Worm (Caenorhabditis elegans) whole organism, L4 larva: ENCODE data around the gene myrf-1.

Source experiments
- F10B5.3 ChIP-seq: sonication (generic microtip); optimal IDR thresholded peaks from 2 replicates; lab custom pipeline; 2016; ENCODE audit warnings: mild to moderate bottlenecking, missing genetic modification characterization, missing compliant biosample characterization
- ZK337.2 ChIP-seq: fragments of 200-800 bp; sonication (Bioruptor generic); IDR thresholded peaks from 2 replicates; pipeline ENCODE4 v1.3.6; 2022; ENCODE audit warnings: missing genetic modification reagents, missing genetic modification characterization, missing compliant biosample characterization
- ZK546.5 ChIP-seq, 2 experiments: sonication (generic microtip); optimal IDR thresholded peaks; 2 replicates each; lab custom pipeline; 2017; ENCODE audit warnings: missing biosample characterization in 2 of 2, missing genetic modification characterization in 2 of 2
- attf-4 ChIP-seq: sonication (generic microtip); optimal IDR thresholded peaks from 3 replicates; lab custom pipeline; 2017; ENCODE audit warnings: missing biosample characterization, missing genetic modification characterization
- ceh-20 ChIP-seq: fragments of 200-800 bp; sonication (Bioruptor generic); IDR thresholded peaks from 2 replicates; pipeline ENCODE4 v1.3.6; 2022; ENCODE audit warnings: missing genetic modification reagents, missing genetic modification characterization, missing compliant biosample characterization
- ceh-28 ChIP-seq: fragments of 150-350 bp; optimal IDR thresholded peaks from 2 replicates; lab custom pipeline; 2014; ENCODE audit warnings: missing biosample characterization, missing genetic modification reagents, missing genetic modification characterization
- ceh-44 ChIP-seq: fragments of 200-800 bp; sonication (Bioruptor generic); IDR thresholded peaks from 2 replicates; pipeline ENCODE4 v1.3.6; 2022; ENCODE audit warnings: missing genetic modification reagents, missing genetic modification characterization, missing compliant biosample characterization
- ces-1 ChIP-seq: fragments of 150-350 bp; sonication (generic microtip); optimal IDR thresholded peaks from 4 replicates; lab custom pipeline; 2014; ENCODE audit warnings: missing biosample characterization, missing genetic modification reagents, missing genetic modification characterization
- ctbp-1 ChIP-seq: fragments of 200-800 bp; sonication (Bioruptor generic); IDR thresholded peaks from 2 replicates; pipeline ENCODE4 v1.3.6; 2022; ENCODE audit warnings: missing genetic modification reagents, missing genetic modification characterization, missing compliant biosample characterization
- dmd-8 ChIP-seq: fragments of 200-800 bp; sonication (Bioruptor generic); IDR thresholded peaks from 2 replicates; pipeline ENCODE4 v1.3.6; 2022; ENCODE audit warnings: missing genetic modification characterization, missing compliant biosample characterization
- dmd-9 ChIP-seq: fragments of 200-800 bp; sonication (Bioruptor generic); IDR thresholded peaks from 2 replicates; pipeline ENCODE4 v1.3.6; 2022; ENCODE audit warnings: missing genetic modification reagents, missing genetic modification characterization, missing compliant biosample characterization
- dpl-1 ChIP-seq: fragments of 150-350 bp; optimal IDR thresholded peaks from 2 replicates; lab custom pipeline; 2014; ENCODE audit warnings: missing biosample characterization, missing genetic modification reagents, missing genetic modification characterization
- duxl-1 ChIP-seq: sonication (generic microtip); optimal IDR thresholded peaks from 2 replicates; lab custom pipeline; 2016; ENCODE audit warnings: mild to moderate bottlenecking, missing genetic modification characterization, moderate library complexity, missing compliant biosample characterization; ENCODE audit not compliant: poor library complexity
- dve-1 ChIP-seq: sonication (generic microtip); optimal IDR thresholded peaks from 2 replicates; lab custom pipeline; 2017; ENCODE audit warnings: antibody characterized with exemption, mild to moderate bottlenecking, missing genetic modification characterization, missing compliant biosample characterization; ENCODE audit not compliant: insufficient read depth
- egl-27 ChIP-seq: sonication (generic microtip); optimal IDR thresholded peaks from 3 replicates; lab custom pipeline; 2017; ENCODE audit warnings: missing biosample characterization, missing genetic modification reagents, missing genetic modification characterization
- fkh-10 ChIP-seq: fragments of 150-350 bp; optimal IDR thresholded peaks from 2 replicates; lab custom pipeline; 2014; ENCODE audit warnings: missing biosample characterization, missing genetic modification reagents, missing genetic modification characterization
- gei-8 ChIP-seq: fragments of 200-800 bp; sonication (Bioruptor generic); optimal IDR thresholded peaks from 2 replicates; lab custom pipeline; 2018; ENCODE audit warnings: mild to moderate bottlenecking, missing genetic modification characterization, missing compliant biosample characterization
- hif-1 ChIP-seq, 2 experiments: sonication (generic microtip); optimal IDR thresholded peaks; 2 replicates each; lab custom pipeline; 2016 to 2017; ENCODE audit warnings: missing compliant biosample characterization in 2 of 2, missing genetic modification characterization in 2 of 2, missing genetic modification reagents in 2 of 2, missing genotype in 2 of 2, mild to moderate bottlenecking in 1 of 2
- hlh-11 ChIP-seq: fragments of 200-800 bp; sonication (Bioruptor generic); optimal IDR thresholded peaks from 2 replicates; lab custom pipeline; 2018; ENCODE audit warnings: mild to moderate bottlenecking, missing genetic modification characterization, missing compliant biosample characterization
- hlh-30 ChIP-seq: sonication (generic microtip); optimal IDR thresholded peaks from 2 replicates; lab custom pipeline; 2017; ENCODE audit warnings: antibody characterized with exemption, mild to moderate bottlenecking, missing genetic modification characterization, missing compliant biosample characterization; ENCODE audit not compliant: insufficient read depth
- jun-1 ChIP-seq: fragments of 150-350 bp; optimal IDR thresholded peaks from 2 replicates; lab custom pipeline; 2014; ENCODE audit warnings: missing biosample characterization, missing genetic modification reagents, missing genetic modification characterization
- lim-7 ChIP-seq: fragments of 200-800 bp; sonication (Bioruptor generic); IDR thresholded peaks from 2 replicates; pipeline ENCODE4 v1.3.6; 2022; ENCODE audit warnings: missing genetic modification characterization, missing compliant biosample characterization
- lin-13 ChIP-seq: fragments of 150-350 bp; optimal IDR thresholded peaks from 2 replicates; lab custom pipeline; 2014; ENCODE audit warnings: missing biosample characterization, missing genetic modification reagents, missing genetic modification characterization
- lin-15B ChIP-seq: fragments of 150-350 bp; sonication (generic microtip); optimal IDR thresholded peaks from 3 replicates; lab custom pipeline; 2014; ENCODE audit warnings: missing biosample characterization, missing genetic modification characterization
- lin-29 ChIP-seq: fragments of 200-800 bp; sonication (Bioruptor generic); IDR thresholded peaks from 2 replicates; pipeline ENCODE4 v1.3.6; 2022; ENCODE audit warnings: missing genetic modification reagents, missing genetic modification characterization, missing compliant biosample characterization
- lin-38 ChIP-seq: fragments of 200-800 bp; sonication (Bioruptor generic); IDR thresholded peaks from 2 replicates; pipeline ENCODE4 v1.3.6; 2022; ENCODE audit warnings: missing genetic modification reagents, missing genetic modification characterization, missing compliant biosample characterization
- lir-3 ChIP-seq: sonication (generic microtip); optimal IDR thresholded peaks from 2 replicates; lab custom pipeline; 2016; ENCODE audit warnings: mild to moderate bottlenecking, missing genetic modification characterization, missing compliant biosample characterization
- madf-9 ChIP-seq: fragments of 200-800 bp; sonication (Bioruptor generic); conservative IDR thresholded peaks from 2 replicates; pipeline ENCODE4 v1.3.6; 2022; ENCODE audit warnings: missing genetic modification reagents, missing genetic modification characterization, missing compliant biosample characterization
- mdt-29 ChIP-seq: fragments of 200-800 bp; sonication (Bioruptor generic); IDR thresholded peaks from 2 replicates; pipeline ENCODE4 v1.3.6; 2022; ENCODE audit warnings: missing genetic modification reagents, missing genetic modification characterization, missing compliant biosample characterization
- mep-1 ChIP-seq: fragments of 150-350 bp; sonication (generic microtip); optimal IDR thresholded peaks from 3 replicates; lab custom pipeline; 2014; ENCODE audit warnings: missing biosample characterization, missing genetic modification characterization
- mxl-2 ChIP-seq: fragments of 200-800 bp; sonication (Bioruptor generic); conservative IDR thresholded peaks from 2 replicates; pipeline ENCODE4 v1.3.6; 2022; ENCODE audit warnings: missing genetic modification reagents, missing genetic modification characterization, missing compliant biosample characterization
- nhr-102 ChIP-seq: sonication (generic microtip); optimal IDR thresholded peaks from 2 replicates; lab custom pipeline; 2016; ENCODE audit warnings: mild to moderate bottlenecking, missing genetic modification characterization, moderate library complexity, missing compliant biosample characterization
- nhr-237 ChIP-seq: sonication (generic microtip); optimal IDR thresholded peaks from 2 replicates; lab custom pipeline; 2017; ENCODE audit warnings: missing biosample characterization, missing genetic modification characterization
- nhr-41 ChIP-seq: fragments of 200-800 bp; sonication (Bioruptor generic); IDR thresholded peaks from 2 replicates; pipeline ENCODE4 v1.3.6; 2022; ENCODE audit warnings: missing genetic modification reagents, missing genetic modification characterization, missing compliant biosample characterization
- nhr-42 ChIP-seq: fragments of 200-800 bp; sonication (Bioruptor generic); IDR thresholded peaks from 2 replicates; pipeline ENCODE4 v1.3.6; 2022; ENCODE audit warnings: missing genetic modification characterization, missing compliant biosample characterization
- nhr-6 ChIP-seq: fragments of 150-350 bp; optimal IDR thresholded peaks from 2 replicates; lab custom pipeline; 2014; ENCODE audit warnings: missing biosample characterization, missing genetic modification characterization
- php-3 ChIP-seq: fragments of 200-800 bp; sonication (Bioruptor generic); IDR thresholded peaks from 2 replicates; pipeline ENCODE4 v1.3.6; 2022; ENCODE audit warnings: missing genetic modification reagents, missing genetic modification characterization, missing compliant biosample characterization
- sdz-12 ChIP-seq: fragments of 200-800 bp; sonication (Bioruptor generic); optimal IDR thresholded peaks from 2 replicates; lab custom pipeline; 2018; ENCODE audit warnings: mild to moderate bottlenecking, missing genetic modification characterization, missing compliant biosample characterization
- skn-1 ChIP-seq: fragments of 150-350 bp; optimal IDR thresholded peaks from 2 replicates; lab custom pipeline; 2014; ENCODE audit warnings: missing biosample characterization, missing genetic modification characterization
- spr-1 ChIP-seq: sonication (generic microtip); optimal IDR thresholded peaks from 2 replicates; lab custom pipeline; 2016; ENCODE audit warnings: mild to moderate bottlenecking, missing genetic modification characterization, missing compliant biosample characterization
- unc-130 ChIP-seq: sonication (generic microtip); optimal IDR thresholded peaks from 2 replicates; lab custom pipeline; 2016; ENCODE audit warnings: missing genetic modification reagents, missing genetic modification characterization, missing compliant biosample characterization
- unc-62 ChIP-seq, 3 experiments: fragments of 150-350 bp in 1 of 3; sonication (generic microtip); optimal IDR thresholded peaks in 2 of 3; peaks in 1 of 3; 1 replicate in 1 of 3; 2 replicates in 2 of 3; lab custom pipeline; 2014 to 2017; ENCODE audit warnings: missing biosample characterization in 3 of 3, missing genetic modification characterization in 3 of 3, missing genetic modification reagents in 3 of 3, missing genotype in 1 of 3
- vab-7 ChIP-seq: fragments of 200-800 bp; sonication (Bioruptor generic); IDR thresholded peaks from 2 replicates; pipeline ENCODE4 v1.3.6; 2022; ENCODE audit warnings: missing genetic modification reagents, missing genetic modification characterization, missing compliant biosample characterization
- ztf-11 ChIP-seq: fragments of 150-350 bp; optimal IDR thresholded peaks from 2 replicates; lab custom pipeline; 2014; ENCODE audit warnings: missing biosample characterization, missing genetic modification characterization

myrf-1 gene

DNA sequence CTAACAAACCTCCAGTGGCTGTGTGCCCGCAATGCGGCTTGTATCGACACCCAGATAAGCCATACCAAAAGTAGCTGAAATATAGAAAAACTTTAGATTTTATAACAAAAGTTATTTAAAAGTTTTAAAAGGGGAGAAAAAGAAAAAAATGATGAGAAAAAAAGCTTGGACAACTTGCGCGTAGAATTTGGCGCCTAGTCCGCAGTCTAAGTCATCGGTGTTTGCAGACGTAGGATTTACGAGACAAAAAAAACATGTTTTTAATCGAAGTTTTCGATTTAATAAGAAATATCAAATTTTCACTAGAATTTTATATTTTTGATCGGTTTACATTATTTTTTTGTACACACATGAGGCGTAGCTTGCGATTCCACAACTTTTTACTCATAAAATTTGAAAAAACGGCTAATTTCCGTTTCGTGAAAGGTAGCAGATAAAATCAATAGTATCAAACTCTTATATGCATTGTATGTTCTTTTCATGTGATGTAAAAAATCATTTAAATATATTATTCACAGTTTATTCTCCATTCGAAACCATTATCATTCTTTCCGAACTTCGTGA, 39.7 kb upstream of the myrf-1 start, which contains the start of gene pro-1 (continued):
- TF ChIP-seq lin-38 (peak; percentile 84), F10B5.3 (tag; lab: Kevin White, UChicago) (no peak), lin-13 (GFP tag; lab: Kevin White, UChicago) (peak; percentile 6), fkh-10 (GFP tag; lab: Kevin White, UChicago) (no peak), dmd-9 (GFP tag; lab: Robert Waterston, UW) (peak; percentile 75; the same call in 1 of the 2 replicates), ztf-11 (tag; lab: Kevin White, UChicago) (no peak), lim-7 (GFP tag; lab: Robert Waterston, UW) (peak; percentile 70; the same call in 1 of the 2 replicates), nhr-42 (GFP tag; lab: Robert Waterston, UW) (peak; percentile 78), ceh-44 (GFP tag; lab: Robert Waterston, UW) (no peak), lir-3 (tag; lab: Kevin White, UChicago) (no peak), spr-1 (tag; lab: Kevin White, UChicago) (no peak), attf-4 (no peak), unc-62 (GFP tag; optimal IDR thresholded peaks at IDR 0.05 in 1 of 2; lab: Kevin White, UChicago) (peak in 1 of 2 experiments; percentile 90), unc-62 (tag; optimal IDR thresholded peaks at IDR 0.05; lab: Kevin White, UChicago) (no peak), ceh-20 (peak; percentile 92), nhr-102 (tag; lab: Kevin White, UChicago) (peak; percentile 85)

DNA sequence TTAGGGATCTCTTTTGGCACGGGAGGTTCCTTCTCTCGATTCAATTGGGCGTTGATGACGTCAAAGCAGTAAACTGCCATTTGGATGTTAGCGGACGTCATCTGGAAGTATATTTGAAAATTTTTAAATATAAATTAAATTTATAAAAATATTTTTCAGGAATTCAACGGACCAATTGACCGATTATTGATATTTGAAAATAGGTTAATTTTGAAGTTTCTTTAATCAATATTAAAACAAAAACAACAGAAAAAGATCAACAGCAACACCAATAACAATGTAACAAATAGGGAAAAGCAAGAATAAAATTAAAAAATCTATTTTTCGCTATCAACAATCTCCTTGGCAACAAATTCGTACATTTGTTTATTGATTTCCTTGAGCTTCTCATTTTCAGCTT, 36.9 kb upstream of the myrf-1 start, which contains the start of gene R166.3:
R166.3 (minus strand) TSS at position 101 of the 400 bp plus-strand sequence.
- TF ChIP-seq lin-38 (peak; percentile 31; the same call in 1 of the 2 replicates), mdt-29 (GFP tag; lab: Robert Waterston, UW) (no peak)
- TF ChIP-seq, all 104 proteins: peak for 1

DNA sequence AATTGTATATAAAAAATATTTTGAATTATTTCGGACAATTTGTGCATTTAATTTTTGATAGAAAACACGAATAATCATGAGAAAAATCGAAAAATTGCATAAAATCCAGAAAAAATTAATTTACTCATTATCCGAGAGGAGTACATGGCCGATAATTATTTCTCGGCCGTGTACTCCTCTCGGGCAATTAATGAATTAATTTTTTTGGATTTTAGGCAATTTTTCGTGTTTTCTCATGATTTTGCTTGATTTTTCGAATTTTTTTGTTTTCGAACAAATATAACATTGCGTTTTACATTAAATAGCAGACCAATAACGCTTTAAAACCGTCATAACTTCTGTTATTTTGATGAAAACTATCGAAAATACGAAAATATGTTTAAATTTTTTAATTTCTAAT, 35.6 kb upstream of the myrf-1 start:
- TF ChIP-seq ZK337.2 (GFP tag; lab: Robert Waterston, UW), result peak; percentile 85
- TF ChIP-seq nhr-6 (tag; lab: Kevin White, UChicago), result peak; percentile 30
- no peak for TF ChIP-seq skn-1 (tag; lab: Kevin White, UChicago)
- no peak for TF ChIP-seq unc-62 (GFP tag; optimal IDR thresholded peaks at IDR 0.05 in 1 of 2; lab: Kevin White, UChicago)
- TF ChIP-seq unc-62 (tag; optimal IDR thresholded peaks at IDR 0.05; lab: Kevin White, UChicago), result no peak
- no peak for TF ChIP-seq lin-29 (GFP tag; lab: Robert Waterston, UW)
- TF ChIP-seq dpl-1, result peak; percentile 70
- no peak for TF ChIP-seq hlh-30
- TF ChIP-seq dve-1 (tag; lab: Kevin White, UChicago), result peak; percentile 60
- no peak for TF ChIP-seq lin-15B (tag; lab: Kevin White, UChicago)
- TF ChIP-seq attf-4, result no peak
- TF ChIP-seq ceh-28 (tag; lab: Kevin White, UChicago), result no peak
- TF ChIP-seq lim-7 (GFP tag; lab: Robert Waterston, UW), result no peak
- TF ChIP-seq mxl-2 (GFP tag; lab: Robert Waterston, UW), result no peak
- TF ChIP-seq duxl-1 (tag; lab: Kevin White, UChicago), result peak; percentile 59
- peak in 1 of 2 experiments; percentile 78 for TF ChIP-seq hif-1 (tag; optimal IDR thresholded peaks at IDR 0.05; lab: Kevin White, UChicago)
- TF ChIP-seq spr-1 (tag; lab: Kevin White, UChicago), result peak; percentile 4
- no peak for TF ChIP-seq ces-1 (GFP tag; lab: Kevin White, UChicago)
- TF ChIP-seq madf-9 (GFP tag; lab: Robert Waterston, UW), result peak; percentile 72
- no peak for TF ChIP-seq lin-13 (GFP tag; lab: Kevin White, UChicago)
- no peak for TF ChIP-seq ctbp-1 (GFP tag; lab: Robert Waterston, UW)
- no peak for TF ChIP-seq sdz-12 (GFP tag; lab: Kevin White, UChicago)
- TF ChIP-seq jun-1 (tag; lab: Kevin White, UChicago), result no peak
- no peak for TF ChIP-seq ZK546.5 (tag; optimal IDR thresholded peaks at IDR 0.05; lab: Kevin White, UChicago)
- TF ChIP-seq nhr-102 (tag; lab: Kevin White, UChicago), result peak; percentile 14
- no peak for TF ChIP-seq nhr-41 (GFP tag; lab: Robert Waterston, UW)
- no peak for TF ChIP-seq nhr-237 (tag; lab: Kevin White, UChicago)
- peak; percentile 63 for TF ChIP-seq unc-130
- TF ChIP-seq dmd-8 (GFP tag; lab: Robert Waterston, UW), result no peak
- TF ChIP-seq mep-1 (tag; lab: Kevin White, UChicago), result peak; percentile 42
- TF ChIP-seq hlh-11, result peak; percentile 43
- TF ChIP-seq php-3 (GFP tag; lab: Robert Waterston, UW), result no peak
- TF ChIP-seq egl-27, result no peak
- no peak for TF ChIP-seq ztf-11 (tag; lab: Kevin White, UChicago)
- TF ChIP-seq vab-7 (GFP tag; lab: Robert Waterston, UW), result no peak
- TF ChIP-seq gei-8, result no peak
